Fruit fly (Drosophila melanogaster) whole organism, embryonic: ENCODE measurements around the gene wds.

ENCODE experiments used
- CG10654 ChIP-seq: fragments of 200-800 bp; sonication (Bioruptor generic); optimal IDR thresholded peaks from 2 replicates; lab custom pipeline; 2016; ENCODE audit warnings: missing biosample characterization, missing genetic modification characterization
- CG10979 ChIP-seq: fragments of 200-800 bp; sonication (Bioruptor generic); optimal IDR thresholded peaks from 2 replicates; lab custom pipeline; 2018; ENCODE audit warnings: missing biosample characterization, mild to moderate bottlenecking, missing genetic modification characterization, moderate library complexity
- CG14050 ChIP-seq: fragments of 200-800 bp; sonication (Bioruptor generic); IDR thresholded peaks from 3 replicates; pipeline ENCODE4 v1.3.6; 2022; ENCODE audit warnings: missing biosample characterization, missing genetic modification characterization
- CG15073 ChIP-seq: fragments of 200-800 bp; sonication (Bioruptor generic); optimal IDR thresholded peaks from 2 replicates; lab custom pipeline; 2016; ENCODE audit warnings: missing biosample characterization, missing genetic modification characterization
- CG16863 ChIP-seq: fragments of 200-800 bp; sonication (Bioruptor generic); optimal IDR thresholded peaks from 3 replicates; lab custom pipeline; 2016; ENCODE audit warnings: missing biosample characterization, missing genetic modification characterization
- CG17359 ChIP-seq: fragments of 200-800 bp; sonication (Bioruptor generic); optimal IDR thresholded peaks from 3 replicates; lab custom pipeline; 2018; ENCODE audit warnings: missing biosample characterization, mild to moderate bottlenecking, missing genetic modification characterization, moderate library complexity
- CG17802 ChIP-seq: fragments of 200-800 bp; sonication (Bioruptor generic); optimal IDR thresholded peaks from 2 replicates; lab custom pipeline; 2018; ENCODE audit warnings: missing biosample characterization, mild to moderate bottlenecking, missing genetic modification characterization, moderate library complexity
- CG2129 ChIP-seq: fragments of 200-800 bp; sonication (Bioruptor generic); IDR thresholded peaks from 2 replicates; pipeline ENCODE4 v1.3.6; 2022; ENCODE audit warnings: missing biosample characterization, missing genetic modification characterization; ENCODE audit not compliant: partially characterized antibody
- CG2678 ChIP-seq: fragments of 200-800 bp; sonication (Bioruptor generic); optimal IDR thresholded peaks from 3 replicates; lab custom pipeline; 2019; ENCODE audit warnings: missing biosample characterization, mild to moderate bottlenecking, missing genetic modification characterization, moderate library complexity
- CG3995 ChIP-seq: fragments of 200-800 bp; sonication (Bioruptor generic); optimal IDR thresholded peaks from 3 replicates; lab custom pipeline; 2016; ENCODE audit warnings: missing biosample characterization, missing genetic modification characterization
- CG4282 ChIP-seq: fragments of 200-800 bp; sonication (Bioruptor generic); optimal IDR thresholded peaks from 2 replicates; lab custom pipeline; 2016; ENCODE audit warnings: missing biosample characterization, missing genetic modification characterization
- CG4424 ChIP-seq: fragments of 200-800 bp; sonication (Bioruptor generic); optimal IDR thresholded peaks from 3 replicates; lab custom pipeline; 2016; ENCODE audit warnings: missing biosample characterization, missing genetic modification characterization
- CG4820 ChIP-seq: fragments of 200-800 bp; sonication (Bioruptor generic); optimal IDR thresholded peaks from 3 replicates; lab custom pipeline; 2016; ENCODE audit warnings: missing biosample characterization, missing genetic modification characterization
- CG8944 ChIP-seq: fragments of 200-800 bp; sonication (Bioruptor generic); optimal IDR thresholded peaks from 3 replicates; lab custom pipeline; 2016; ENCODE audit warnings: missing biosample characterization, missing genetic modification characterization
- CG9932 ChIP-seq: fragments of 200-800 bp; sonication (Bioruptor generic); IDR thresholded peaks from 2 replicates; pipeline ENCODE4 v1.3.6; 2022; ENCODE audit warnings: missing biosample characterization, missing genetic modification characterization
- Deaf1 ChIP-seq: fragments of 200-800 bp; optimal IDR thresholded peaks from 3 replicates; lab custom pipeline; 2019; ENCODE audit warnings: missing biosample characterization, mild to moderate bottlenecking, missing genetic modification characterization, moderate library complexity
- Dek ChIP-seq: fragments of 200-800 bp; sonication (Bioruptor generic); optimal IDR thresholded peaks from 3 replicates; lab custom pipeline; 2019; ENCODE audit warnings: missing biosample characterization, mild to moderate bottlenecking, missing genetic modification characterization, moderate library complexity
- E2f2 ChIP-seq: fragments of 200-800 bp; sonication (Bioruptor generic); IDR thresholded peaks from 2 replicates; pipeline ENCODE4 v1.3.6; 2022; ENCODE audit warnings: missing biosample characterization, missing genetic modification characterization
- Fer3 ChIP-seq: fragments of 200-800 bp; sonication (Bioruptor generic); optimal IDR thresholded peaks from 2 replicates; lab custom pipeline; 2018; ENCODE audit warnings: missing biosample characterization, mild to moderate bottlenecking, missing genetic modification characterization, moderate library complexity
- Gug ChIP-seq: fragments of 200-800 bp; sonication (Bioruptor generic); IDR thresholded peaks from 4 replicates; pipeline ENCODE4 v1.3.6; 2022; ENCODE audit warnings: missing biosample characterization, missing genetic modification characterization
- Lpt ChIP-seq: fragments of >200 bp; optimal IDR thresholded peaks from 2 replicates; lab custom pipeline; 2018; ENCODE audit warnings: missing biosample characterization, missing genetic modification characterization
- Ptx1 ChIP-seq: fragments of 200-800 bp; sonication (Bioruptor generic); IDR thresholded peaks from 2 replicates; pipeline ENCODE4 v1.3.6; 2022; ENCODE audit warnings: missing biosample characterization, missing genetic modification characterization
- Ravus ChIP-seq: fragments of 200-800 bp; sonication (Bioruptor generic); IDR thresholded peaks from 2 replicates; pipeline ENCODE4 v1.3.6; 2022; ENCODE audit warnings: missing biosample characterization, missing genetic modification characterization
- Scr ChIP-seq: fragments of 200-800 bp; sonication (Bioruptor generic); IDR thresholded peaks from 2 replicates; pipeline ENCODE4 v1.3.6; 2022; ENCODE audit warnings: missing biosample characterization, missing genetic modification characterization; ENCODE audit not compliant: partially characterized antibody
- Side ChIP-seq: fragments of 200-800 bp; sonication (Bioruptor generic); optimal IDR thresholded peaks from 2 replicates; lab custom pipeline; 2016; ENCODE audit warnings: missing biosample characterization, missing genetic modification characterization
- Sox100B ChIP-seq: fragments of 200-800 bp; sonication (Bioruptor generic); optimal IDR thresholded peaks from 3 replicates; lab custom pipeline; 2018; ENCODE audit warnings: missing biosample characterization, mild to moderate bottlenecking, missing genetic modification characterization
- Tbp ChIP-seq: fragments of >200 bp; optimal IDR thresholded peaks from 2 replicates; lab custom pipeline; 2018; ENCODE audit warnings: missing biosample characterization, missing genetic modification characterization
- Trl ChIP-seq, 3 experiments: fragments of >200 bp in 2 of 3; fragments of 200-800 bp in 1 of 3; sonication (Bioruptor generic) in 1 of 3; optimal IDR thresholded peaks; 2 replicates in 1 of 3; 3 replicates in 2 of 3; lab custom pipeline; 2016 to 2017; ENCODE audit warnings: missing biosample characterization in 1 of 3, missing genetic modification characterization in 1 of 3
- ab ChIP-seq: fragments of 200-800 bp; sonication (Bioruptor generic); optimal IDR thresholded peaks from 2 replicates; lab custom pipeline; 2016; ENCODE audit warnings: missing biosample characterization, missing genetic modification characterization
- al ChIP-seq: fragments of 200-800 bp; sonication (Bioruptor generic); IDR thresholded peaks from 2 replicates; pipeline ENCODE4 v1.3.6; 2022; ENCODE audit warnings: missing biosample characterization, missing genetic modification characterization
- amos ChIP-seq: fragments of 200-800 bp; sonication (Bioruptor generic); IDR thresholded peaks from 2 replicates; pipeline ENCODE4 v1.3.6; 2022; ENCODE audit warnings: missing biosample characterization, missing genetic modification characterization; ENCODE audit not compliant: partially characterized antibody
- aop ChIP-seq: fragments of 200-800 bp; sonication (Bioruptor generic); IDR thresholded peaks from 2 replicates; pipeline ENCODE4 v1.3.6; 2022; ENCODE audit warnings: missing biosample characterization, missing genetic modification characterization
- ap ChIP-seq: fragments of 200-800 bp; sonication (Bioruptor generic); IDR thresholded peaks from 2 replicates; pipeline ENCODE4 v1.3.6; 2022; ENCODE audit warnings: missing biosample characterization, missing genetic modification characterization
- cwo ChIP-seq: fragments of 200-800 bp; sonication (Bioruptor generic); optimal IDR thresholded peaks from 3 replicates; lab custom pipeline; 2017; ENCODE audit warnings: missing biosample characterization, missing genetic modification characterization, mild to moderate bottlenecking, moderate library complexity, missing genetic modification reagents
- da ChIP-seq: fragments of 200-800 bp; sonication (Bioruptor generic); optimal IDR thresholded peaks from 2 replicates; lab custom pipeline; 2016; ENCODE audit warnings: missing biosample characterization, missing genetic modification characterization
- dm ChIP-seq: fragments of 200-800 bp; sonication (Bioruptor generic); optimal IDR thresholded peaks from 3 replicates; lab custom pipeline; 2016; ENCODE audit warnings: missing biosample characterization, missing genetic modification characterization
- esg ChIP-seq: fragments of 200-800 bp; sonication (Bioruptor generic); conservative IDR thresholded peaks from 2 replicates; pipeline ENCODE4 v1.3.6; 2022; ENCODE audit warnings: missing biosample characterization, missing genetic modification characterization
- ewg ChIP-seq: fragments of 200-800 bp; sonication (Bioruptor generic); optimal IDR thresholded peaks from 3 replicates; lab custom pipeline; 2017; ENCODE audit warnings: mild to moderate bottlenecking, missing biosample characterization, missing genetic modification reagents, missing genetic modification characterization
- ind ChIP-seq: fragments of 200-800 bp; sonication (Bioruptor generic); optimal IDR thresholded peaks from 3 replicates; lab custom pipeline; 2016; ENCODE audit warnings: missing biosample characterization, missing genetic modification characterization
- insv ChIP-seq, 2 experiments: fragments of 200-800 bp; sonication (Bioruptor generic); optimal IDR thresholded peaks; 3 replicates each; lab custom pipeline; 2016 to 2018; ENCODE audit warnings: missing biosample characterization in 2 of 2, missing genetic modification characterization in 2 of 2
- mld ChIP-seq: fragments of 200-800 bp; sonication (Bioruptor generic); IDR thresholded peaks from 3 replicates; pipeline ENCODE4 v1.3.6; 2022; ENCODE audit warnings: missing biosample characterization, missing genetic modification characterization; ENCODE audit not compliant: partially characterized antibody
- peb ChIP-seq: fragments of 200-800 bp; sonication (Bioruptor generic); IDR thresholded peaks from 2 replicates; pipeline ENCODE4 v1.3.6; 2022; ENCODE audit warnings: missing biosample characterization, missing genetic modification characterization
- pros ChIP-seq: fragments of 200-800 bp; sonication (Bioruptor generic); optimal IDR thresholded peaks from 3 replicates; lab custom pipeline; 2019; ENCODE audit warnings: missing biosample characterization, mild to moderate bottlenecking, missing genetic modification characterization, moderate library complexity
- repo ChIP-seq: fragments of 200-800 bp; sonication (Bioruptor generic); optimal IDR thresholded peaks from 2 replicates; lab custom pipeline; 2016; ENCODE audit warnings: missing biosample characterization, missing genetic modification characterization
- run ChIP-seq: fragments of 200-800 bp; sonication (Bioruptor generic); optimal IDR thresholded peaks from 3 replicates; lab custom pipeline; 2018; ENCODE audit warnings: missing biosample characterization, mild to moderate bottlenecking, missing genetic modification characterization
- sob ChIP-seq: fragments of 200-800 bp; sonication (Bioruptor generic); IDR thresholded peaks from 2 replicates; pipeline ENCODE4 v1.3.6; 2022; ENCODE audit warnings: missing biosample characterization, missing genetic modification characterization
- stc ChIP-seq: fragments of 200-800 bp; sonication (Bioruptor generic); IDR thresholded peaks from 2 replicates; pipeline ENCODE4 v1.3.6; 2022; ENCODE audit warnings: missing biosample characterization, missing genetic modification characterization
- vnd ChIP-seq: fragments of 200-800 bp; sonication (Bioruptor generic); IDR thresholded peaks from 3 replicates; pipeline ENCODE4 v1.3.6; 2022; ENCODE audit warnings: missing biosample characterization, missing genetic modification characterization; ENCODE audit not compliant: partially characterized antibody
- wdn ChIP-seq: fragments of 200-800 bp; sonication (Bioruptor generic); IDR thresholded peaks from 2 replicates; pipeline ENCODE4 v1.3.6; 2022; ENCODE audit warnings: missing biosample characterization, missing genetic modification characterization
- yki ChIP-seq: fragments of >200 bp; optimal IDR thresholded peaks from 3 replicates; lab custom pipeline; 2018

wds gene

dm6 chrX:2608470-2609157 is 22.8 kb downstream of the wds start, which contains the start of gene Smyd3 (continued):
- TF ChIP-seq CG2129 (GFP tag; lab: Robert Waterston, UW) = no peak
- TF ChIP-seq cwo (GFP tag; lab: Kevin White, UChicago) = peak; percentile 64
- TF ChIP-seq CG17359 (tag; lab: Kevin White, UChicago) = peak; percentile 76
- peak; percentile 67 for TF ChIP-seq al (GFP tag; lab: Robert Waterston, UW)
- no peak for TF ChIP-seq insv (GFP tag; optimal IDR thresholded peaks at IDR 0.05; lab: Kevin White, UChicago)
- TF ChIP-seq CG15073 = no peak
- peak; percentile 84 for TF ChIP-seq sob (GFP tag; lab: Robert Waterston, UW)
- TF ChIP-seq aop (GFP tag; lab: Robert Waterston, UW) = no peak
- peak; percentile 84 for TF ChIP-seq ind (GFP tag; lab: Kevin White, UChicago)
- TF ChIP-seq Gug (GFP tag; lab: Robert Waterston, UW) = peak; percentile 87
- peak; percentile 80 for TF ChIP-seq CG4424 (GFP tag; lab: Kevin White, UChicago)
- no peak for TF ChIP-seq amos (GFP tag; lab: Robert Waterston, UW)
- TF ChIP-seq Dek (tag; lab: Kevin White, UChicago) = peak; percentile 61
- TF ChIP-seq CG9932 (GFP tag; lab: Robert Waterston, UW) = peak; percentile 88
- TF ChIP-seq ab (GFP tag; lab: Kevin White, UChicago) = peak; percentile 59
- TF ChIP-seq CG10979 = peak; percentile 65
- no peak for TF ChIP-seq Lpt
- peak; percentile 50 for TF ChIP-seq ewg (GFP tag; lab: Kevin White, UChicago)
- peak; percentile 62 for TF ChIP-seq Side (GFP tag; lab: Kevin White, UChicago)
- TF ChIP-seq vnd (GFP tag; lab: Robert Waterston, UW) = no peak
- TF ChIP-seq esg (GFP tag; lab: Robert Waterston, UW) = peak; percentile 74
- TF ChIP-seq E2f2 (GFP tag; lab: Robert Waterston, UW) = peak; percentile 67
- TF ChIP-seq pros (GFP tag; lab: Kevin White, UChicago) = no peak
- TF ChIP-seq dm (GFP tag; lab: Kevin White, UChicago) = peak; percentile 66
- peak; percentile 89 for TF ChIP-seq Ptx1
- no peak for TF ChIP-seq Tbp (GFP tag; lab: Kevin White, UChicago)
- peak; percentile 21 for TF ChIP-seq repo (GFP tag; lab: Kevin White, UChicago)
- peak; percentile 18 for TF ChIP-seq CG17802 (tag; lab: Kevin White, UChicago)
- TF ChIP-seq CG2678 (tag; lab: Kevin White, UChicago) = no peak
- peak; percentile 17 for TF ChIP-seq da (GFP tag; lab: Kevin White, UChicago)
- peak; percentile 29 for TF ChIP-seq CG3995 (GFP tag; lab: Kevin White, UChicago)
- no peak for TF ChIP-seq mld (GFP tag; lab: Robert Waterston, UW)
- TF ChIP-seq wdn (GFP tag; lab: Robert Waterston, UW) = peak; percentile 72
- no peak for TF ChIP-seq Deaf1 (tag; lab: Kevin White, UChicago)
- no peak for TF ChIP-seq CG4282
- peak; percentile 56 for TF ChIP-seq CG4820
- peak; percentile 67 for TF ChIP-seq CG8944 (GFP tag; lab: Kevin White, UChicago)
- no peak for TF ChIP-seq run (tag; lab: Kevin White, UChicago)
- 0 out of 2 replicates have a peak, but pooled peaks have one; percentile 35 for TF ChIP-seq peb (GFP tag; lab: Robert Waterston, UW)
- TF ChIP-seq Scr (GFP tag; lab: Robert Waterston, UW) = no peak
- peak; percentile 77 for TF ChIP-seq Fer3 (tag; lab: Kevin White, UChicago)
- TF ChIP-seq CG10654 (GFP tag; lab: Kevin White, UChicago) = peak; percentile 64
- peak; percentile 58 for TF ChIP-seq CG16863
- TF ChIP-seq Ravus = peak; percentile 24; the same call in 1 of the 2 replicates
- TF ChIP-seq stc = peak; percentile 79; the same call in 1 of the 2 replicates
- no peak for TF ChIP-seq Trl (optimal IDR thresholded peaks at IDR 0.05; lab: Kevin White, UChicago)
- TF ChIP-seq Trl (GFP tag; optimal IDR thresholded peaks at IDR 0.05; lab: Kevin White, UChicago) = peak; percentile 71
- TF ChIP-seq CG14050 = peak; percentile 72
- TF ChIP-seq Sox100B (GFP tag; lab: Kevin White, UChicago) = no peak
- no peak for TF ChIP-seq yki (lab: Kevin White, UChicago)
- peak; percentile 72 for TF ChIP-seq ap
